Worm (Caenorhabditis elegans) whole organism, midembryonic: ENCODE results near the gene K09C4.9.

ENCODE experiments used
- T22C8.4 ChIP-seq: fragments of 200-800 bp; sonication (Bioruptor generic); IDR thresholded peaks from 2 replicates; pipeline ENCODE4 v1.3.6; 2022; ENCODE audit warnings: missing genetic modification characterization, missing compliant biosample characterization
- cog-1 ChIP-seq: sonication (generic microtip); optimal IDR thresholded peaks from 2 replicates; lab custom pipeline; 2016; ENCODE audit warnings: missing genetic modification characterization, missing compliant biosample characterization
- flt-1 ChIP-seq: fragments of 200-800 bp; sonication (Bioruptor generic); IDR thresholded peaks from 2 replicates; pipeline ENCODE4 v1.3.6; 2022; ENCODE audit warnings: missing genetic modification characterization, missing compliant biosample characterization
- klf-2 ChIP-seq: fragments of 200-800 bp; sonication (Bioruptor generic); conservative IDR thresholded peaks from 2 replicates; pipeline ENCODE4 v1.3.6; 2022; ENCODE audit warnings: missing genetic modification reagents, missing genetic modification characterization, missing compliant biosample characterization
- med-1 ChIP-seq: sonication (generic microtip); optimal IDR thresholded peaks from 2 replicates; lab custom pipeline; 2017; ENCODE audit warnings: missing genetic modification characterization, mild to moderate bottlenecking, missing compliant biosample characterization, antibody characterized with exemption, missing genetic modification reagents; ENCODE audit not compliant: insufficient read depth
- ref-1 ChIP-seq: fragments of 200-800 bp; sonication (Bioruptor generic); conservative IDR thresholded peaks from 2 replicates; pipeline ENCODE4 v1.3.6; 2022; ENCODE audit warnings: missing genetic modification reagents, missing genetic modification characterization, missing compliant biosample characterization
- tab-1 ChIP-seq: fragments of 200-800 bp; sonication (Bioruptor generic); IDR thresholded peaks from 2 replicates; pipeline ENCODE4 v1.3.6; 2022; ENCODE audit warnings: missing genetic modification characterization, missing compliant biosample characterization
- ztf-29 ChIP-seq: fragments of 200-800 bp; sonication (Bioruptor generic); IDR thresholded peaks from 2 replicates; pipeline ENCODE4 v1.3.6; 2022; ENCODE audit warnings: missing genetic modification reagents, missing genetic modification characterization, missing compliant biosample characterization

DNA sequence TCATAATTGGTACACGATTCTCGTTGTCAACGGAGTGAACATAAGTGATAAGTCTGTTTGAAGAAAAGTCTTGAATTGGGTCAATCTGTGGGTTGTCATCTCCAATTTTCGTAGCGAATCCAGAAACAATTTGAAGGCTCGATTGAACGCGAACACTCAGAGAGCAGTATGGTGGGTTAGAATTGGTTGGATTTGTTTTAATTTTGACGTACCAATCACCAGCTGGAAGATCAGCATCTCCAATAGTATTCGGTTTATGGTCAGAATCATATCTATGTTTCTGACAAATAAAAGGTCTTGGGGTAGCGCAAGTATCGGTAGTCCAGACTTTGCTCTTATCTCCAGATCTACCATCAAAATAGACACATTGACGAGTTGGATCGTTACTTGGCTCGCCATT is 41.0 kb downstream of the K09C4.9 start:
- TF ChIP-seq T22C8.4 (GFP tag; lab: Robert Waterston, UW) (no peak), cog-1 (tag; lab: Kevin White, UChicago) (no peak), flt-1 (no peak), tab-1 (GFP tag; lab: Robert Waterston, UW) (no peak), ztf-29 (GFP tag; lab: Robert Waterston, UW) (no peak), med-1 (GFP tag; lab: Kevin White, UChicago) (no peak), klf-2 (GFP tag; lab: Robert Waterston, UW) (no peak), ref-1 (no peak)
